Fruit fly (Drosophila melanogaster): ENCODE measurements around the gene Pgam5.

Pgam5 gene

dm6 chrX:1830396-1831218, 42.8 kb downstream of the Pgam5 start (continued):
- TF ChIP-seq chinmo (GFP tag; IDR thresholded peaks at IDR 0.05; ENCODE audit: partially characterized antibody) (no peak), CG17385 (GFP tag; optimal IDR thresholded peaks at IDR 0.05) (peak; percentile 91), cwo (GFP tag; optimal IDR thresholded peaks at IDR 0.05) (peak; percentile 100), Nf-YB (GFP tag; optimal IDR thresholded peaks at IDR 0.05) (peak; percentile 83), CG15011 (GFP tag; optimal IDR thresholded peaks at IDR 0.05) (peak; percentile 94), jigr1 (GFP tag; IDR thresholded peaks at IDR 0.05) (peak; percentile 89; the same call in 2 of the 3 replicates), Hr3 (GFP tag; optimal IDR thresholded peaks at IDR 0.05) (peak; percentile 95), CG1832 (GFP tag; optimal IDR thresholded peaks at IDR 0.05) (no peak), vvl (GFP tag; IDR thresholded peaks at IDR 0.05) (peak; percentile 99), grn (GFP tag; optimal IDR thresholded peaks at IDR 0.05) (peak; percentile 46), Sry-β (GFP tag; optimal IDR thresholded peaks at IDR 0.05) (peak; percentile 71), Med (GFP tag) (peak; percentile 99), ac (GFP tag; optimal IDR thresholded peaks at IDR 0.05) (peak; percentile 74), CG1529 (GFP tag; optimal IDR thresholded peaks at IDR 0.05) (peak; percentile 88), nom (GFP tag; optimal IDR thresholded peaks at IDR 0.05) (peak; percentile 93), CG9932 (GFP tag; IDR thresholded peaks at IDR 0.05) (peak; percentile 96), CG13775 (GFP tag; optimal IDR thresholded peaks at IDR 0.05) (peak; percentile 92), nau (GFP tag; optimal IDR thresholded peaks at IDR 0.05) (peak; percentile 92), ham (GFP tag; IDR thresholded peaks at IDR 0.05) (peak; percentile 82; the same call in 1 of the 2 replicates), CG11093 (GFP tag; IDR thresholded peaks at IDR 0.05) (peak; percentile 89), toy (GFP tag; IDR thresholded peaks at IDR 0.05) (peak; percentile 90), CG15601 (tag; optimal IDR thresholded peaks at IDR 0.05) (peak; percentile 91), CG7839 (tag; optimal IDR thresholded peaks at IDR 0.05) (peak; percentile 97), Sry-δ (GFP tag; optimal IDR thresholded peaks at IDR 0.05) (peak; percentile 61), CG31388 (GFP tag; optimal IDR thresholded peaks at IDR 0.05) (peak; percentile 84), CG8944 (GFP tag; optimal IDR thresholded peaks at IDR 0.05) (peak; percentile 91), Fer3 (tag; optimal IDR thresholded peaks at IDR 0.05) (peak; percentile 98), oc (tag; optimal IDR thresholded peaks at IDR 0.05) (peak; percentile 98), eve (GFP tag; optimal IDR thresholded peaks at IDR 0.05) (peak in 1 of 2 experiments; percentile 98), Sox100B (GFP tag; optimal IDR thresholded peaks at IDR 0.05) (peak; percentile 96), wek (GFP tag; optimal IDR thresholded peaks at IDR 0.05) (peak; percentile 89), sug (tag; optimal IDR thresholded peaks at IDR 0.05) (peak; percentile 94), CG2875 (GFP tag; optimal IDR thresholded peaks at IDR 0.05) (peak; percentile 92), Dref (GFP tag; IDR thresholded peaks at IDR 0.05) (peak; percentile 40; the same call in 1 of the 2 replicates), phol (tag; optimal IDR thresholded peaks at IDR 0.05) (peak; percentile 94), jumu (GFP tag; optimal IDR thresholded peaks at IDR 0.05) (peak; percentile 93), CG12744 (GFP tag; optimal IDR thresholded peaks at IDR 0.05) (peak; percentile 94), caup (GFP tag; optimal IDR thresholded peaks at IDR 0.05; ENCODE audit: severe bottlenecking) (peak; percentile 95), tll (GFP tag; optimal IDR thresholded peaks at IDR 0.05) (no peak), CG4424 (GFP tag; optimal IDR thresholded peaks at IDR 0.05) (peak; percentile 93), CG31224 (GFP tag; IDR thresholded peaks at IDR 0.05) (peak; percentile 92), CG4707 (GFP tag; optimal IDR thresholded peaks at IDR 0.05) (peak; percentile 99), C15 (GFP tag; IDR thresholded peaks at IDR 0.05) (peak; percentile 94), Ets97D (GFP tag; optimal IDR thresholded peaks at IDR 0.05) (peak; percentile 82), cg (GFP tag; optimal IDR thresholded peaks at IDR 0.05) (no peak), CG30431 (GFP tag; optimal IDR thresholded peaks at IDR 0.05) (peak; percentile 80), CG34422 (GFP tag; IDR thresholded peaks at IDR 0.05) (peak; percentile 98), CG13894 (tag; optimal IDR thresholded peaks at IDR 0.05) (peak; percentile 93)

Measured in whole organism, embryonic.